Worm (Caenorhabditis elegans) whole organism, L2 larva: ENCODE results near the gene nas-19.

Experiments used
- C34F6.9 ChIP-seq: fragments of 150-350 bp; optimal IDR thresholded peaks from 2 replicates; lab custom pipeline; 2014; ENCODE audit warnings: missing biosample characterization, missing genetic modification characterization
- F13H6.1 ChIP-seq: sonication (generic microtip); optimal IDR thresholded peaks from 2 replicates; lab custom pipeline; 2016; ENCODE audit warnings: missing genetic modification characterization, missing compliant biosample characterization
- R02D3.7 ChIP-seq: fragments of 150-350 bp; optimal IDR thresholded peaks from 2 replicates; lab custom pipeline; 2014; ENCODE audit warnings: missing biosample characterization, missing genetic modification characterization
- Y55F3AM.14 ChIP-seq: fragments of 200-800 bp; sonication (Bioruptor generic); optimal IDR thresholded peaks from 2 replicates; lab custom pipeline; 2018; ENCODE audit warnings: mild to moderate bottlenecking, missing genetic modification characterization, missing compliant biosample characterization
- ZK546.5 ChIP-seq: sonication (generic microtip); optimal IDR thresholded peaks from 2 replicates; lab custom pipeline; 2017; ENCODE audit warnings: missing biosample characterization, missing genetic modification characterization
- alr-1 ChIP-seq: fragments of 150-350 bp; optimal IDR thresholded peaks from 2 replicates; lab custom pipeline; 2014; ENCODE audit warnings: missing biosample characterization, missing genetic modification characterization
- aly-2 ChIP-seq: fragments of 150-350 bp; optimal IDR thresholded peaks from 2 replicates; lab custom pipeline; 2014; ENCODE audit warnings: missing biosample characterization, missing genetic modification characterization
- ama-1 ChIP-seq: fragments of 150-350 bp; optimal IDR thresholded peaks from 2 replicates; lab custom pipeline; 2018; ENCODE audit warnings: inconsistent platforms
- blmp-1 ChIP-seq: sonication (generic microtip); optimal IDR thresholded peaks from 2 replicates; lab custom pipeline; 2017; ENCODE audit warnings: missing genetic modification characterization, mild to moderate bottlenecking, missing compliant biosample characterization, antibody characterized with exemption, moderate library complexity; ENCODE audit not compliant: insufficient read depth
- ceh-82 ChIP-seq: fragments of 150-350 bp; optimal IDR thresholded peaks from 2 replicates; lab custom pipeline; 2014; ENCODE audit warnings: missing biosample characterization, missing genetic modification characterization
- dmd-4 ChIP-seq: sonication (generic microtip); optimal IDR thresholded peaks from 2 replicates; lab custom pipeline; 2017; ENCODE audit warnings: missing biosample characterization, missing genetic modification characterization
- fos-1 ChIP-seq: fragments of 150-350 bp; optimal IDR thresholded peaks from 2 replicates; lab custom pipeline; 2014; ENCODE audit warnings: missing biosample characterization, missing genetic modification characterization
- gmeb-1 ChIP-seq: fragments of 150-350 bp; optimal IDR thresholded peaks from 2 replicates; lab custom pipeline; 2014; ENCODE audit warnings: missing biosample characterization, missing genetic modification characterization
- lin-11 ChIP-seq: fragments of 150-350 bp; sonication (generic microtip); optimal IDR thresholded peaks from 2 replicates; lab custom pipeline; 2014; ENCODE audit warnings: missing biosample characterization, missing genetic modification characterization, inconsistent platforms, mixed read lengths
- lin-39 ChIP-seq: fragments of 150-350 bp; optimal IDR thresholded peaks from 2 replicates; lab custom pipeline; 2014; ENCODE audit warnings: missing biosample characterization, missing genetic modification reagents, missing genetic modification characterization
- lsy-2 ChIP-seq, 2 experiments: fragments of 150-350 bp in 1 of 2; sonication (generic microtip) in 1 of 2; optimal IDR thresholded peaks; 2 replicates each; lab custom pipeline; 2014 to 2017; ENCODE audit warnings: missing biosample characterization in 2 of 2, missing genetic modification characterization in 2 of 2
- mab-5 ChIP-seq: fragments of 150-350 bp; optimal IDR thresholded peaks from 2 replicates; lab custom pipeline; 2014; ENCODE audit warnings: missing biosample characterization, missing genetic modification characterization
- mdl-1 ChIP-seq, 2 experiments: fragments of 150-350 bp in 1 of 2; sonication (generic microtip) in 1 of 2; optimal IDR thresholded peaks; 2 replicates each; lab custom pipeline; 2017; ENCODE audit warnings: missing biosample characterization in 2 of 2, missing genetic modification characterization in 2 of 2
- nhr-10 ChIP-seq: sonication (generic microtip); optimal IDR thresholded peaks from 2 replicates; lab custom pipeline; 2017; ENCODE audit warnings: missing biosample characterization, missing genetic modification characterization
- nhr-11 ChIP-seq: fragments of 150-350 bp; optimal IDR thresholded peaks from 2 replicates; lab custom pipeline; 2014; ENCODE audit warnings: missing biosample characterization, missing genetic modification characterization
- nhr-129 ChIP-seq: fragments of 150-350 bp; optimal IDR thresholded peaks from 2 replicates; lab custom pipeline; 2014; ENCODE audit warnings: missing biosample characterization, missing genetic modification characterization
- nhr-21 ChIP-seq: fragments of 150-350 bp; optimal IDR thresholded peaks from 2 replicates; lab custom pipeline; 2014; ENCODE audit warnings: missing biosample characterization, missing genetic modification characterization
- nhr-237 ChIP-seq: fragments of 150-350 bp; optimal IDR thresholded peaks from 2 replicates; lab custom pipeline; 2014; ENCODE audit warnings: missing biosample characterization, missing genetic modification characterization
- nhr-25 ChIP-seq: fragments of 150-350 bp; sonication (generic microtip); optimal IDR thresholded peaks from 3 replicates; lab custom pipeline; 2014; ENCODE audit warnings: missing biosample characterization, missing genetic modification characterization
- nhr-6 ChIP-seq: fragments of 150-350 bp; optimal IDR thresholded peaks from 2 replicates; lab custom pipeline; 2014; ENCODE audit warnings: missing biosample characterization, missing genetic modification characterization
- peb-1 ChIP-seq: fragments of 150-350 bp; optimal IDR thresholded peaks from 2 replicates; lab custom pipeline; 2014; ENCODE audit warnings: missing biosample characterization, missing genetic modification characterization
- sem-4 ChIP-seq: fragments of 150-350 bp; optimal IDR thresholded peaks from 2 replicates; lab custom pipeline; 2014; ENCODE audit warnings: missing biosample characterization, missing genetic modification reagents, missing genetic modification characterization
- sma-3 ChIP-seq: sonication (generic microtip); optimal IDR thresholded peaks from 2 replicates; lab custom pipeline; 2016; ENCODE audit warnings: missing genetic modification reagents, missing genetic modification characterization, missing compliant biosample characterization
- sma-9 ChIP-seq, 2 experiments: fragments of 150-350 bp in 1 of 2; sonication (generic microtip) in 1 of 2; optimal IDR thresholded peaks; 2 replicates each; lab custom pipeline; 2014 to 2016; ENCODE audit warnings: missing genetic modification characterization in 2 of 2, mild to moderate bottlenecking in 1 of 2, missing biosample characterization in 1 of 2, missing compliant biosample characterization in 1 of 2, missing genetic modification reagents in 1 of 2, moderate library complexity in 1 of 2
- unc-39 ChIP-seq: fragments of 150-350 bp; optimal IDR thresholded peaks from 2 replicates; lab custom pipeline; 2014; ENCODE audit warnings: missing biosample characterization, missing genetic modification characterization
- unc-55 ChIP-seq: fragments of 150-350 bp; sonication (generic microtip); optimal IDR thresholded peaks from 3 replicates; lab custom pipeline; 2014; ENCODE audit warnings: missing biosample characterization, missing genetic modification reagents, missing genetic modification characterization
- zag-1 ChIP-seq: fragments of 150-350 bp; optimal IDR thresholded peaks from 2 replicates; lab custom pipeline; 2014; ENCODE audit warnings: missing biosample characterization, missing genetic modification characterization
- ztf-1 ChIP-seq: fragments of 200-800 bp; sonication (Bioruptor generic); conservative IDR thresholded peaks from 2 replicates; pipeline ENCODE4 v1.3.6; 2022; ENCODE audit warnings: missing genetic modification characterization, missing compliant biosample characterization
- ztf-11 ChIP-seq: sonication (generic microtip); optimal IDR thresholded peaks from 2 replicates; lab custom pipeline; 2017; ENCODE audit warnings: missing biosample characterization, missing genetic modification characterization
- ztf-4 ChIP-seq: fragments of 150-350 bp; optimal IDR thresholded peaks from 2 replicates; lab custom pipeline; 2014; ENCODE audit warnings: missing biosample characterization, missing genetic modification characterization

nas-19 gene

ce11 chrV:11402610-11403009, at the start of gene nas-19:
TSS of gene nas-19 (minus strand) at chrV:11402710.
- TF ChIP-seq zag-1 (tag; lab: Kevin White, UChicago) (no peak), nhr-6 (no peak), nhr-10 (tag; lab: Kevin White, UChicago) (no peak), unc-39 (tag; lab: Kevin White, UChicago) (no peak), ztf-11 (tag; lab: Kevin White, UChicago) (no peak), lin-39 (tag; lab: Kevin White, UChicago) (no peak), mab-5 (tag; lab: Kevin White, UChicago) (no peak), aly-2 (tag; lab: Kevin White, UChicago) (no peak), C34F6.9 (tag; lab: Kevin White, UChicago) (no peak), alr-1 (tag; lab: Kevin White, UChicago) (no peak), peb-1 (tag; lab: Kevin White, UChicago) (no peak), gmeb-1 (tag; lab: Kevin White, UChicago) (no peak), dmd-4 (tag; lab: Kevin White, UChicago) (no peak), lsy-2 (tag; optimal IDR thresholded peaks at IDR 0.05; lab: Kevin White, UChicago) (no peak), nhr-237 (no peak), sma-3 (no peak), nhr-25 (tag; lab: Kevin White, UChicago) (no peak)

- no peak for TF ChIP-seq gmeb-1 (tag; lab: Kevin White, UChicago)
- TF ChIP-seq R02D3.7 (tag; lab: Kevin White, UChicago): no peak
- no peak for TF ChIP-seq ztf-4 (tag; lab: Kevin White, UChicago)
- TF ChIP-seq fos-1 (tag; lab: Kevin White, UChicago): no peak
- TF ChIP-seq mdl-1 (tag; optimal IDR thresholded peaks at IDR 0.05; lab: Kevin White, UChicago): no peak
- no peak for TF ChIP-seq nhr-237
These were observed 47.7 kb upstream of the nas-19 start, which contains the start of gene col-156 for ce11 chrV:11450257-11450656. TSS of gene col-156 (minus strand) at chrV:11450357.

- TF ChIP-seq unc-55 (no peak), ZK546.5 (tag; lab: Kevin White, UChicago) (no peak), Y55F3AM.14 (GFP tag; lab: Kevin White, UChicago) (no peak), lin-11 (tag; lab: Kevin White, UChicago) (no peak), R02D3.7 (tag; lab: Kevin White, UChicago) (no peak), nhr-129 (tag; lab: Kevin White, UChicago) (no peak), nhr-237 (no peak), nhr-21 (tag; lab: Kevin White, UChicago) (no peak), nhr-25 (tag; lab: Kevin White, UChicago) (no peak), ceh-82 (no peak), C34F6.9 (tag; lab: Kevin White, UChicago) (no peak), gmeb-1 (tag; lab: Kevin White, UChicago) (no peak), sma-9 (GFP tag; optimal IDR thresholded peaks at IDR 0.05; lab: Kevin White, UChicago) (no peak), sma-9 (tag; optimal IDR thresholded peaks at IDR 0.05; lab: Kevin White, UChicago) (no peak), fos-1 (tag; lab: Kevin White, UChicago) (no peak), ztf-11 (tag; lab: Kevin White, UChicago) (no peak), sem-4 (tag; lab: Kevin White, UChicago) (no peak), peb-1 (tag; lab: Kevin White, UChicago) (no peak), ama-1 (lab: Kevin White, UChicago) (no peak), nhr-11 (no peak), mdl-1 (tag; optimal IDR thresholded peaks at IDR 0.05; lab: Kevin White, UChicago) (no peak)
These were observed 46.9 kb upstream of the nas-19 start for ce11 chrV:11449404-11449803.

ce11 chrV:11446297-11446696, 43.8 kb upstream of the nas-19 start, which contains the start of gene mig-17:
TSS of gene mig-17 (plus strand) at chrV:11446685.
- TF ChIP-seq mdl-1 (tag; optimal IDR thresholded peaks at IDR 0.05; lab: Kevin White, UChicago): no peak
- no peak for TF ChIP-seq R02D3.7 (tag; lab: Kevin White, UChicago)
- TF ChIP-seq ztf-1 (GFP tag; lab: Robert Waterston, UW): no peak
- TF ChIP-seq nhr-25 (tag; lab: Kevin White, UChicago): no peak
- TF ChIP-seq alr-1 (tag; lab: Kevin White, UChicago): no peak
- no peak for TF ChIP-seq gmeb-1 (tag; lab: Kevin White, UChicago)
- TF ChIP-seq sma-9 (GFP tag; optimal IDR thresholded peaks at IDR 0.05; lab: Kevin White, UChicago): peak; percentile 7
- TF ChIP-seq sma-9 (tag; optimal IDR thresholded peaks at IDR 0.05; lab: Kevin White, UChicago): no peak
- TF ChIP-seq blmp-1 (tag; lab: Kevin White, UChicago): no peak
- TF ChIP-seq nhr-129 (tag; lab: Kevin White, UChicago): peak; percentile 31
- no peak for TF ChIP-seq sma-3
- TF ChIP-seq ztf-4 (tag; lab: Kevin White, UChicago): no peak
- no peak for TF ChIP-seq mab-5 (tag; lab: Kevin White, UChicago)
- TF ChIP-seq F13H6.1 (tag; lab: Kevin White, UChicago): peak; percentile 56
- TF ChIP-seq, all 48 proteins: peak for 3
